Worm (Caenorhabditis elegans) whole organism, L3 larva: ENCODE results near the gene klp-19.

Experiments used
- nhr-11 ChIP-seq: fragments of 150-350 bp; optimal IDR thresholded peaks from 2 replicates; lab custom pipeline; 2014; ENCODE audit warnings: missing biosample characterization, missing genetic modification characterization
- nhr-12 ChIP-seq: fragments of 150-350 bp; optimal IDR thresholded peaks from 2 replicates; lab custom pipeline; 2014; ENCODE audit warnings: missing biosample characterization, missing genetic modification characterization
- nhr-76 ChIP-seq: fragments of 150-350 bp; sonication (generic microtip); optimal IDR thresholded peaks from 5 replicates; lab custom pipeline; 2014; ENCODE audit warnings: missing biosample characterization, missing genetic modification characterization
- ztf-11 ChIP-seq: fragments of 150-350 bp; optimal IDR thresholded peaks from 2 replicates; lab custom pipeline; 2014; ENCODE audit warnings: missing biosample characterization, missing genetic modification characterization

ce11 chrIII:13316935-13317334 is 9.9 kb upstream of the klp-19 start:
- no peak for TF ChIP-seq nhr-76
- no peak for TF ChIP-seq ztf-11
- TF ChIP-seq nhr-11 (tag; lab: Kevin White, UChicago), result no peak
- no peak for TF ChIP-seq nhr-12 (tag; lab: Kevin White, UChicago)
